Worm (Caenorhabditis elegans) whole organism, L2 larva: ENCODE measurements around the gene F45E1.2.

Experiments used
- ZK546.5 ChIP-seq: sonication (generic microtip); optimal IDR thresholded peaks from 2 replicates; lab custom pipeline; 2017; ENCODE audit warnings: missing biosample characterization, missing genetic modification characterization
- elt-1 ChIP-seq: fragments of 150-350 bp; optimal IDR thresholded peaks from 2 replicates; lab custom pipeline; 2014; ENCODE audit warnings: missing biosample characterization, missing genetic modification characterization
- fos-1 ChIP-seq: fragments of 150-350 bp; optimal IDR thresholded peaks from 2 replicates; lab custom pipeline; 2014; ENCODE audit warnings: missing biosample characterization, missing genetic modification characterization
- mdl-1 ChIP-seq, 2 experiments: fragments of 150-350 bp in 1 of 2; sonication (generic microtip) in 1 of 2; optimal IDR thresholded peaks; 2 replicates each; lab custom pipeline; 2017; ENCODE audit warnings: missing biosample characterization in 2 of 2, missing genetic modification characterization in 2 of 2
- nhr-10 ChIP-seq: sonication (generic microtip); optimal IDR thresholded peaks from 2 replicates; lab custom pipeline; 2017; ENCODE audit warnings: missing biosample characterization, missing genetic modification characterization
- nhr-237 ChIP-seq: fragments of 150-350 bp; optimal IDR thresholded peaks from 2 replicates; lab custom pipeline; 2014; ENCODE audit warnings: missing biosample characterization, missing genetic modification characterization
- nhr-6 ChIP-seq: fragments of 150-350 bp; optimal IDR thresholded peaks from 2 replicates; lab custom pipeline; 2014; ENCODE audit warnings: missing biosample characterization, missing genetic modification characterization
- snpc-4 ChIP-seq: fragments of 150-350 bp; optimal IDR thresholded peaks from 2 replicates; lab custom pipeline; 2014; ENCODE audit warnings: missing biosample characterization, missing genetic modification characterization
- unc-62 ChIP-seq: fragments of 150-350 bp; optimal IDR thresholded peaks from 2 replicates; lab custom pipeline; 2014; ENCODE audit warnings: missing biosample characterization, missing genetic modification reagents, missing genetic modification characterization
- ztf-11 ChIP-seq: sonication (generic microtip); optimal IDR thresholded peaks from 2 replicates; lab custom pipeline; 2017; ENCODE audit warnings: missing biosample characterization, missing genetic modification characterization
- ztf-4 ChIP-seq: fragments of 150-350 bp; optimal IDR thresholded peaks from 2 replicates; lab custom pipeline; 2014; ENCODE audit warnings: missing biosample characterization, missing genetic modification characterization

ce11 chrX:7975741-7976140 lies 27.8 kb upstream of the F45E1.2 start:
- TF ChIP-seq mdl-1 (tag; optimal IDR thresholded peaks at IDR 0.05; lab: Kevin White, UChicago) (no peak), fos-1 (peak; percentile 13), nhr-10 (no peak), unc-62 (GFP tag; lab: Kevin White, UChicago) (no peak), elt-1 (tag; lab: Kevin White, UChicago) (no peak), nhr-237 (tag; lab: Kevin White, UChicago) (no peak), snpc-4 (tag; lab: Kevin White, UChicago) (no peak), nhr-6 (tag; lab: Kevin White, UChicago) (no peak), ztf-11 (tag; lab: Kevin White, UChicago) (no peak), ZK546.5 (tag; lab: Kevin White, UChicago) (no peak), ztf-4 (tag; lab: Kevin White, UChicago) (no peak)
